Worm (Caenorhabditis elegans) whole organism, L4/young adult: ENCODE data around the gene F25B4.4.

Experiments
- W03F9.2 ChIP-seq: fragments of 150-350 bp; optimal IDR thresholded peaks from 2 replicates; lab custom pipeline; 2014; ENCODE audit warnings: missing biosample characterization, missing genetic modification characterization
- dao-5 ChIP-seq: sonication (generic microtip); optimal IDR thresholded peaks from 2 replicates; lab custom pipeline; 2016; ENCODE audit warnings: missing genotype, missing genetic modification characterization, moderate library complexity, missing compliant biosample characterization
- him-1 ChIP-seq: sonication (generic microtip); optimal IDR thresholded peaks from 2 replicates; lab custom pipeline; 2016; ENCODE audit warnings: missing genotype, missing genetic modification reagents, missing genetic modification characterization, missing compliant biosample characterization

ce11 chrV:5712652-5713051 is 28.0 kb downstream of the F25B4.4 start, which contains the start of gene gcst-1:
- no peak for TF ChIP-seq W03F9.2 (tag; lab: Kevin White, UChicago)
- no peak for TF ChIP-seq dao-5
- TF ChIP-seq him-1 (tag; lab: Kevin White, UChicago), result no peak
